Worm (Caenorhabditis elegans) whole organism, L4 larva: ENCODE measurements around the gene R10E9.2.

Experiments
- F37D6.2 ChIP-seq: sonication (generic microtip); optimal IDR thresholded peaks from 2 replicates; lab custom pipeline; 2016; ENCODE audit warnings: mild to moderate bottlenecking, missing genetic modification characterization, missing compliant biosample characterization
- aly-2 ChIP-seq: sonication (generic microtip); optimal IDR thresholded peaks from 2 replicates; lab custom pipeline; 2018; ENCODE audit warnings: missing biosample characterization, missing genetic modification characterization
- ama-1 ChIP-seq: fragments of 150-350 bp; optimal IDR thresholded peaks from 2 replicates; lab custom pipeline; 2014; ENCODE audit warnings: inconsistent platforms, mixed read lengths
- duxl-1 ChIP-seq: sonication (generic microtip); optimal IDR thresholded peaks from 2 replicates; lab custom pipeline; 2016; ENCODE audit warnings: mild to moderate bottlenecking, missing genetic modification characterization, moderate library complexity, missing compliant biosample characterization; ENCODE audit not compliant: poor library complexity
- egl-43 ChIP-seq: fragments of 200-800 bp; sonication (Bioruptor generic); IDR thresholded peaks from 2 replicates; pipeline ENCODE4 v1.3.6; 2022; ENCODE audit warnings: missing genetic modification reagents, missing genetic modification characterization, missing compliant biosample characterization
- fkh-10 ChIP-seq: fragments of 150-350 bp; optimal IDR thresholded peaks from 2 replicates; lab custom pipeline; 2014; ENCODE audit warnings: missing biosample characterization, missing genetic modification reagents, missing genetic modification characterization
- nhr-10 ChIP-seq: fragments of 150-350 bp; optimal IDR thresholded peaks from 2 replicates; lab custom pipeline; 2014; ENCODE audit warnings: missing biosample characterization, missing genetic modification characterization
- nhr-111 ChIP-seq: fragments of 200-800 bp; sonication (Bioruptor generic); optimal IDR thresholded peaks from 2 replicates; lab custom pipeline; 2018; ENCODE audit warnings: mild to moderate bottlenecking, missing genetic modification characterization, missing compliant biosample characterization
- nhr-237 ChIP-seq: sonication (generic microtip); optimal IDR thresholded peaks from 2 replicates; lab custom pipeline; 2017; ENCODE audit warnings: missing biosample characterization, missing genetic modification characterization
- sdz-12 ChIP-seq: fragments of 200-800 bp; sonication (Bioruptor generic); optimal IDR thresholded peaks from 2 replicates; lab custom pipeline; 2018; ENCODE audit warnings: mild to moderate bottlenecking, missing genetic modification characterization, missing compliant biosample characterization
- snpc-4 ChIP-seq: fragments of 150-350 bp; optimal IDR thresholded peaks from 2 replicates; lab custom pipeline; 2014; ENCODE audit warnings: missing biosample characterization, missing genetic modification characterization
- unc-39 ChIP-seq: sonication (generic microtip); optimal IDR thresholded peaks from 2 replicates; lab custom pipeline; 2017; ENCODE audit warnings: missing biosample characterization, missing genetic modification characterization
- ztf-11 ChIP-seq: fragments of 150-350 bp; optimal IDR thresholded peaks from 2 replicates; lab custom pipeline; 2014; ENCODE audit warnings: missing biosample characterization, missing genetic modification characterization

ce11 chrIII:3921646-3922328, 42.4 kb downstream of the R10E9.2 start, which contains the start of the genes metl-6 and nit-1:
- TF ChIP-seq egl-43 (GFP tag; lab: Robert Waterston, UW) (no peak), ztf-11 (tag; lab: Kevin White, UChicago) (no peak), nhr-10 (tag; lab: Kevin White, UChicago) (no peak), fkh-10 (GFP tag; lab: Kevin White, UChicago) (no peak), duxl-1 (tag; lab: Kevin White, UChicago) (no peak), unc-39 (no peak), ama-1 (lab: Kevin White, UChicago) (no peak), sdz-12 (GFP tag; lab: Kevin White, UChicago) (no peak), snpc-4 (tag; lab: Kevin White, UChicago) (no peak), nhr-237 (no peak), aly-2 (tag; lab: Kevin White, UChicago) (no peak), F37D6.2 (no peak), nhr-111 (GFP tag; lab: Kevin White, UChicago) (no peak)
